Fruit fly (Drosophila melanogaster) whole organism, larva: ENCODE measurements around the gene CG33124.

Experiments used
- noc ChIP-seq: fragments of 200-800 bp; sonication (Bioruptor generic); optimal IDR thresholded peaks from 3 replicates; lab custom pipeline; 2019; ENCODE audit warnings: missing biosample characterization, mild to moderate bottlenecking, missing genetic modification characterization, moderate library complexity

Gene CG33124

DNA sequence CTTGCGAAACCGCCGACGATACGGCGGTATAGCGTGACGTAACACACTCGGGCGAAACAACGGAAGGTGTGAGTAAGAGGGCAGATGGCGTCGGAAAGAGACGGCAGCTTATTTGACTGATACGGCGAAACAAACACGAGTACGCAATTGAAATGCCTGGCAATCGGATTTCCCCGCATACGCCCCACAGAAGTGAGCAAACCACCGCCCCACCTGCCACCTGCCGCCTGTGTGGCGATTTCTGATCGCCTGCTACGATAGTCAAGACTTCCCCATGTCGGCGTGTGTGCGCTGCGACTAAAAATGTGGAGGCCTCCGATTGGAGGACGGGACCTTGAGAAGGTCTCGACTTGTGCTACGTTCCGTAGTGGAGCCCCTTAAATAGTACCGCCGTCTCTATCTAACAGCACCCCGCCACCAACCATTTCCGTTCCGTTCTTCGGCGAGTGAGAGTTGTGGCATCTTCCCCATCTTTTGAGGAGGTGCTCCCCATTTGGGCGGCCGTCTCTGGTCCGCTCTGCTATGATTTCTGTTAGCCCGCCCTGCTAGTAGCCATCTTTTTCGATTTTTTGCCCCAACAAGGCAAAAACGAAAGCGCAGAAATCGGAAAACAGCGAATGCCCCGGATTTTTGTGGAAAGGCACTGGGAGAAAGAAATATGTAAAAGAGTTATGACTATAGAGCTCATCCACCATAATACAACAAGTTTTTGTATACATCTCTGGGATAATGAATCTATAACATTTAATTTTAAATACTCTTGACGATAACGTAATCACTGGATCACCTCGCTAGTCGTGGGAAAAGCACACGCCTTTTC, 10.1 kb downstream of the CG33124 start:
- TF ChIP-seq noc (tag; lab: Kevin White, UChicago), result peak; percentile 56

DNA sequence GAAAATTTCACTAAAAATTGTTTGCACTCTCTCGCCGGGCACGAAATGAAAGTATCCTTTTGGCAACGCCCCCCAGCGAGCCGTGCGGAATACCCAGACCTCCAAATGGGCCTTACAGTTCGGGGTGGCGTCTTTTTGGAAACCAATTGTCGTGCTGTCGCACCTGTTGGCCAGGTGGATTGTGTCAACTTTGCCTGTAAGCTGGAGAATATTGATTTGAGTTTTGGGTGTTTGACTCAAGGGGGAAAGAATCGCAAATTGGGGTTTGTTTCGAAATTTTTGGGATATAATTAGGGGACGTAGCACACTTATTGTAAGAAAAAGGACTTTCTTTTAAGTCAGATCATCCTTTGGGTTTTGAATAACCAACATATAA, 10.8 kb downstream of the CG33124 start:
- no peak for TF ChIP-seq noc (tag; lab: Kevin White, UChicago)

DNA sequence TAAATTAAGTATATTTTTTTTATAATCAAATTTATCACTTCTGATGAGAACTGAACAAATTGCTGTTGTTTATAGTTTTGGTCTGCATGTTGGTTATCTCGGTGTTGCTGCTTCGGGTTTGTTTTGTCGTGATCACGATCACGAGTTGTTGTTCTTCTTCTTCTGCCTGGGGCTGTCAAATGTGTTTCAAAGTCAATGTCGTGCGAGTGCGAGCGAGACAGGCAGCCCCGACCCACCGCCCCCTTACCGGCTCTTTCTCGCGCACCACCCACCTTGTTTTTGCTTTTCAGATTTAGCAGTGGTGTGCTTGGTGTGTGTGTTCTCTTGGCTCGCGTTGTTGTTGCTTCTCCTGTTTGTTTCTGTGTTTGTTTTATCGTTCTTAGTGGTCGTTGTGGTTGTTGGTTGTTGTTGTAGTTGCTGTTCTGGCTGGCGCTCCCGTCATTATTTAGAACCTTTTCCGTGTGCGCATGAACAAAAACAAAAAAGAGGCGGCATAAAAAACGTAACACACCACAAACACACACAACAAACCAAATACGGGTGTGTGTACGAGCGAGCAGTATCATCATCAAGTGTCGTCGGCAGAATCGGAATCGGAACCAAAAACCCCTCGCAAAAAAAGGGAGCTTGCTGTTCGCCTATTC, 11.3 kb downstream of the CG33124 start, which contains the start of gene COX7AL2:
Gene COX7AL2, minus strand, starts transcription at position 438 of the 644 bp plus-strand sequence.
- TF ChIP-seq noc (tag; lab: Kevin White, UChicago), result no peak

DNA sequence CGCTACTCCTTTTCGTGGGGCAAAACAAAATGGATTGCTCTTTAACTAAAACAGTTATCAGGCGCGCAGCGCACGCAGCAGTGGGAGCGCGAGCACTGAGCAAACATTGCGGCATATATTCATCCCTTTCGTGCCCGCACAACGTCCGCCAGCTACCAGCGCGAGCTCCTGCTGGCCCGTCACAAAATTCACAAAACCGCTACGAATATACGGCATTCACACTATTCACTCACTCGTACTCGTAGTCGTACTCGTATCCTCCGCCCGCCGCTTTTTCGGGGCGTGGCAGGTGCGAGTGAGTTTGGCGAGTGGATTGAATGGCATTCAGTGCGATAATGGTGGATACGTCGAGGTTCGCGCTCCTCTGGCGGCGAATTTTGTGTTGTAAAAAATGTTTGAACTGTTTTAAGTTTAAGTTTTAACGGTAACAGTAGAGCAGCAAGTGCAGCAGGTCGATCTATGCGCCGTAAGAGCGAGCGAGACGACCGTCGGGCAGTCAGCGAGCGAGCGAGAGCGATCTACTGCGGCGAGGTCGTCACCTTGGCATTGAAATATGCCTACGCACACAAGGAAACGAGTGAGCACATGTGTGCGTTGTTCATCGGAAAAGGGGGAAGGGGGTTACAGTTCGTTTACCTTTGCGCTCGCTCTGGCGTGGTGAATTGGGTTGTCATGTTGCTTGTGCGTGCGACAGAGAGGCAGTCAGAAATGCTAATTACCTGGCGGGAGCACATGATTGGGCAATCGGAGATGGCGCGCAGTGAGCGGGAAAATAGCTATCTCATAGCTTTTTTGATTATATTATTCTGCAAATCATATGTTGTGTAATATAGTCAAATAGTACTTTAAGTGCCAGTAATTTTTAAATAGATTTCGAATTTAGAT, 12.1 kb downstream of the CG33124 start:
- TF ChIP-seq noc (tag; lab: Kevin White, UChicago), result peak; percentile 41

DNA sequence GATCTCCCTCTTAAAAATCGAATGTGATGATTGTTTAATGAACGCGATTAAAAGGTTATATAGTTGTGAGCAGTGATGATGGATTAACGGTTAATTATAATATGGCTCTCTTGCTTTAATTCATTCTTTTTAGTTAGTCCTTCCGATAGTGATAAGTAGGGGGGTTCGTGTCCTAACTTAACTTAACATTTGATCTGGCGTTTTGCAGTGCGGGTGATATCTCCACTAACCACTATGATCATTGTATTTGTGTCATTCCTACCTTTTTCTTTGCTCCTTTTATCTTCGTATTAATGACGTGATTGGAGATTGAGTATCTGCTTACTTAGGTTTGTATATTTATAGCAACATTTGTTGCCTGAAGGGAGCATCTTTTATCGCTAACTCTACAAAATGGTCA, 13.6 kb downstream of the CG33124 start:
- no peak for TF ChIP-seq noc (tag; lab: Kevin White, UChicago)

DNA sequence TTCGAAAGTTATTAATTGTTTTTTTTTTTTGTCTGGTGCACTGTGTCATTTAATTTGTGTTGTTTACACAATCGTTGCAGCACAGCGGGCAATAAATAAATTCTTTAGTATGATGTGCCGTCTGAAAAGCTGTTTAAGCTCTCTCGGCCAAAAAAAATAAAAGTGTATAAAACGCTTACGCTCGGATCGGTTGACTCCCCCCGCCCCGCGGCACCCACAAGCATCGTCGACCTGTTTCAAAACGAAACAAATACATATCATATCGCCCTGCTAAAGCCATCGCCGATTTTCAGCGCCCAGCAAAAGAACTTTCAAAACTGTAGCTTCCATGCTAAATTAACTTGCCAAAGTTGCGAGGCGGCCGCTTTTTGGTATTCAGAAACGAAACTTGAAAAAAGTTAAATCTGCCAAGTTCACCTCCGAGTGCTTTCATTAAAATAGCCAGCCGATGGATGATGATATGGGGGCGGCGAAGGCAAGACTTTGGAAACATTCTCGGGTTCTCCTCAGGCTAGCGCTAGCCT, 14.5 kb downstream of the CG33124 start:
- TF ChIP-seq noc (tag; lab: Kevin White, UChicago), result no peak

DNA sequence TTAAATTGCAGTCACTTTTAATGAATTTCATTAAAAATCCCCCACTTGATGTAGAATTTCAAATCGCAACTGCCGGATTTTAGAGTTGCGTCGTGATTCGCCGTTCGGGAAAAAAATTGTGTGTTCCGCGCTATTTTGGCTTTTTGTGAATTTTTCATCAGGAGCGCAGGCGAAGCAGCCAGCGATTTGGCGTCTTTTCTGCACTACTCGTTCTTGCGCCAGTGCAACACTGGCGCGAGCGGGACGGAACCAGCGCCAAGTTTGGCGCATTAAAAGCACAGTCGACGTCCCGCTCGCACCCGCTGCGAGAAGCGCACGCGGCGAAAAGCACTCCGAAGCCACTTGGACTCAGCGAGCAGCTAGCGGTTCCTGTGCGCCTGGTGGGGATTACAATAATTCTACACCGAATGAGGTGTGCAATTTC, 15.5 kb downstream of the CG33124 start:
- TF ChIP-seq noc (tag; lab: Kevin White, UChicago), result peak; percentile 47

DNA sequence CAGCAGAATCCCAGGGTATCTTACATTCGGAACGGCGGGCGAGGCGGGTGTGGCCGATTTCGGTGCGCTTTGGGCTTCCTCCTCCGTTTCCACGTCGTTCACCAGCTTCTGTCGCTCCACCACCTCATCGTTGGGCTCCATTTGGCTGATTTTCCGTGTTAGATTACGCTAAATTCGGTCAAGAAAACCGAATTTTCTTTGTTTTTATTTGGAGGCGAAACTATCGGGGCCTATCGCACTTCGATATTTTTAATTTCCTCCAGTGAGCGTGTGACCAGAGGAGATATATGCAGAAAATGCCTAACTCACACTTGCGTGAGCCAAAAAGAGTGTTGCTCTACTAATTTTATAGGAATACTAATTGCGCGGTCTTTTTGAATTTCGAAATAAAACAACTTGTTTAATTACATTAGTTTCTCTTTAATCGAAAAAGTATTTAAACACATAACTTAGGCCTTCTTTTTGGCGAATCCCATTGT, 16.7 kb downstream of the CG33124 start, which contains the start of gene CG10874:
Gene CG10874, minus strand, starts transcription at position 264 of the 479 bp plus-strand sequence.
- TF ChIP-seq noc (tag; lab: Kevin White, UChicago), result no peak

DNA sequence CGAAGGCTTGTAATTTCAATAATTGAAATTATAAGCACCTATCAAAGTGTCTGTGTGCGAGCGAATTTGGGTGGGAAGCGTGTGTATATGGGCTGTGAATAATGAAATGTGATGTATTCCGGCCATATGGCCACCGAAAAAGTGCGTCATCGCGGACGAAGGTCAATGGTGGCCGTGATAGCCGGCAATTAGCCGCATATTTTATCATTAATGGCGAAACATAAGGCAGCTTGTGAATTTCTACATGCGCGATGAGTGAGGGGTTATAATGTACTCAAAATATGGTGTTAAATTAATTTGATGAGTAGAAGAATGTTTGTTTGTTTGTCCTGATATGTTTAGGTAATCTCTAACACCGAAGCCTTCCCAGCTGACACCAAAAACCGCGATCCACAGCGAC, 17.5 kb downstream of the CG33124 start:
- no peak for TF ChIP-seq noc (tag; lab: Kevin White, UChicago)

DNA sequence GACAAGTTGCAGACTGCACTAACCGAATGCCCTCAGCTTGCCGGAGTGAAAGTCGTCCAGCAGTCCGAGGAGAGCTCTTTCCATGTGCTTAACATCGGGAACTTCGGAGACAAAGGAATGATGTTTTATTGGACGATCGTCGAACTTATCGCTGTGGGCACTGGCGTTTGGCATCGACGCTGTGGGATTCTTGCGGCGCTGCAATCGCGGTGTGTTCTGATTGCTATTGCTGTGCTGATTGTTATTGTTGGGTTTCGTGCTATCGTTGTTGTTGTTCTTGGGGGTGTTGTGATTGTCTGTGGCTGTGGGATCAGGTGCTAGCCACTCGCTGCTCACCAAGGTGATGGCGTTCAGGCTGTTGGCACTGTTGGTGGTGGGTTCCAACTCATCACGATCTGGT, 18.2 kb downstream of the CG33124 start:
- TF ChIP-seq noc (tag; lab: Kevin White, UChicago), result no peak

DNA sequence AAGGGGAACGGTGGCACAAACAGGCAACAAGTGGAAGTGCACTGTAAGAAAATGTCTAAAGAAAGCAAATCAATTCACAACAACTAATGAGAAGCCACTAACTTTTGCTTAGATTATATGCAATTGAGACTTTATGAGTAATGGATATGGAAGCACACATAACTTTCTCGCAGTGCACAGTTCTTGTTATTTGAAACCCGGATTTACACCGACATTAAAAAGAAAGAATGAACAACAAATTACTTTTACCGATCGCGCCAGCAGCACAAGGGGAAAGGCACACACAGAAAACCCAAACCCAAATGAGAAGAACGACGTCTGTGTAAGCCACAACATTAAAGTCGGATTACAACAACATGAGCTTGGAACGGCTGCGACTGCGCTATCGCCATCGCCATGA, 19.8 kb downstream of the CG33124 start:
- no peak for TF ChIP-seq noc (tag; lab: Kevin White, UChicago)

DNA sequence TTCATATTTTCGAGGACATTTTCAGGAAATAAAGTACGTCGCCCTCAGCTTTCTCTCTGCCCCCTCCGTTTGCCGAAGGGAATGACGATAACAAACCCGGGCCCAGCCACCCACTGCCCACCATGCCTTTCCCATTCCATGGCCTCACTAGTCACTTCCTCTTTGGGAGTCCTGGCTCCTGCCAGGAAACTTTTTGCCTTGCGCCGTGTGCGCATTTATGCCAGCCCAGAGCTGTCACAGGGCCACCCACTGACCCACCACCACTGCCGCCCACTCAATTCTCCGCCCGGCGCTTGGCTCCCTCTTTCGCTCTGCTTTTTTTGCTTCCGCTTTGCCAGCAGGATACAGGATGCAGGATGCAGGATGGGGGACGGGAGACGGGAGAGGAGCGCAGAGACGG, 21.5 kb downstream of the CG33124 start:
- no peak for TF ChIP-seq noc (tag; lab: Kevin White, UChicago)

DNA sequence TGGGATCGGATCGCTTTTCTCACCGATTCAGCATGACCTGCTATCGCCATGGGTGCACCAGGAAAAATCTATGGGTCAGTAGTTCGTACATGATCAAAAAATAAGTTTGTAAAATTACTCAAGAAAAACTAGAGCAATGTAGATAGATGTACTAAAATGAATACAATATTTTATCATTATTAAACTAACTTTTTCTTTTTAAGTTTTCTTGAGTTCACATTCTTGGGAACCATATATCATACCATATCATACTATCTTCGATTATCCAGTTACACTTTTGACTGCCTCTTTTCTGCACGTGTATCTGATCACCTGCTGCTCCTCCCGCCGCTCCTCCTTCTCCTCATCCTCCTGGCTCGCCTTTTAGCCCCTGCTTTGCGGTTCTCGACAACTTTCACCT, 23.5 kb downstream of the CG33124 start:
- TF ChIP-seq noc (tag; lab: Kevin White, UChicago), result no peak

DNA sequence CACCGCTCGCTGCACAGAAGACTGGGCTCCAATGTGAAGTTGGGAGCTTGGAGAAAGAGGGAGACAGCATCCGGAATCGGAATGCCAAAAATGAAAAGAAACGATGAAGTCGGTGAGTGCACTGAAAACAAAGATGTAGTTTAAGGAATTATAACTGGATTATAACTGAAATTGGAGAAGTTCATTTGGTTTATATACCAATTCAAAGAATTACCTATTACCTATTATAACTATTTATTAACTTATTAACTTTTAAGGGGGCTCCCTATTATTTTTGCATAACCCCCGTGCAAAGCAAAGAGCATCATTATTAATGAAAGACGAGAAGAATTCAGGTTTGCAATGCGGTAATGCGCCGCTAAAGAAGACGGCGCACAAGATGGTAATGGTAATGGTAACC, 24.2 kb downstream of the CG33124 start:
- TF ChIP-seq noc (tag; lab: Kevin White, UChicago), result no peak

DNA sequence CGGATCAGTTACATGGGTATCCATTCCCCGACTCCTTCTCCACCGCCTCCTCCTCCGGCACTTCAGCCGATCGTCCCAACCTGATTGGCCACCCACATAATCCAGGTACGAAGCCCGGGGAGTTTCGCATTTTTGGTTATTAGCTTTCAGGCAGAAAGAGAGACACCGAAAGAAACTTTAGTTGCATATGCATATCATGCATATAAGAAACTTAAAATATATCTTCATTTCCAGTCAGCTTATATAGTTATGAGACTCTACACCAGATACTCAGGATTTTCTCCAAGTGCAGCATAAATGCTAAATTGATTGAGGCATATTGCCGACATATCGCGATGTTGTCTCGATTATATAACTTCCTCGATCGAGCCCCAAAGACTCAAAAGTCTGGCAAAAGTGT, 24.8 kb downstream of the CG33124 start:
- TF ChIP-seq noc (tag; lab: Kevin White, UChicago), result no peak
